Fruit fly (Drosophila melanogaster) whole organism, embryonic: ENCODE results near the gene RtcB.

Source experiments
- ATbp ChIP-seq: fragments of 200-800 bp; sonication (Bioruptor generic); optimal IDR thresholded peaks from 2 replicates; lab custom pipeline; 2017; ENCODE audit warnings: missing biosample characterization, mild to moderate bottlenecking, missing genetic modification characterization, missing genetic modification reagents
- Adf1 ChIP-seq: fragments of 200-800 bp; sonication (Bioruptor generic); IDR thresholded peaks from 2 replicates; pipeline ENCODE4 v1.3.6; 2022; ENCODE audit warnings: missing biosample characterization, missing genetic modification characterization
- Bteb2 ChIP-seq: fragments of 200-800 bp; sonication (Bioruptor generic); optimal IDR thresholded peaks from 2 replicates; lab custom pipeline; 2016; ENCODE audit warnings: missing biosample characterization, missing genetic modification characterization
- CG11247 ChIP-seq: fragments of 200-800 bp; sonication (Bioruptor generic); IDR thresholded peaks from 2 replicates; pipeline ENCODE4 v1.3.6; 2022; ENCODE audit warnings: missing biosample characterization, missing genetic modification characterization
- CG12219 ChIP-seq: fragments of 200-800 bp; sonication (Bioruptor generic); optimal IDR thresholded peaks from 3 replicates; lab custom pipeline; 2018; ENCODE audit warnings: missing biosample characterization, mild to moderate bottlenecking, missing genetic modification characterization
- CG12236 ChIP-seq: fragments of 200-800 bp; sonication (Bioruptor generic); optimal IDR thresholded peaks from 2 replicates; lab custom pipeline; 2016; ENCODE audit warnings: missing biosample characterization, missing genetic modification characterization
- CG13287 ChIP-seq: fragments of 200-800 bp; sonication (Bioruptor generic); IDR thresholded peaks from 2 replicates; pipeline ENCODE4 v1.3.6; 2022; ENCODE audit warnings: missing biosample characterization, missing genetic modification characterization; ENCODE audit not compliant: partially characterized antibody
- CG14441 ChIP-seq: fragments of 200-800 bp; sonication (Bioruptor generic); IDR thresholded peaks from 2 replicates; pipeline ENCODE4 v1.3.6; 2022; ENCODE audit warnings: missing biosample characterization, missing genetic modification characterization
- CG14667 ChIP-seq: fragments of 200-800 bp; sonication (Bioruptor generic); IDR thresholded peaks from 2 replicates; pipeline ENCODE4 v1.3.6; 2022; ENCODE audit warnings: missing biosample characterization, missing genetic modification characterization
- CG15011 ChIP-seq: fragments of 200-800 bp; sonication (Bioruptor generic); optimal IDR thresholded peaks from 3 replicates; lab custom pipeline; 2018; ENCODE audit warnings: missing biosample characterization, mild to moderate bottlenecking, missing genetic modification characterization
- CG1647 ChIP-seq: fragments of 200-800 bp; sonication (Bioruptor generic); optimal IDR thresholded peaks from 3 replicates; lab custom pipeline; 2016; ENCODE audit warnings: missing biosample characterization, missing genetic modification characterization
- CG16779 ChIP-seq: fragments of 200-800 bp; sonication (Bioruptor generic); IDR thresholded peaks from 2 replicates; pipeline ENCODE4 v1.3.6; 2022; ENCODE audit warnings: missing biosample characterization, missing genetic modification characterization
- CG17829 ChIP-seq: fragments of 200-800 bp; optimal IDR thresholded peaks from 2 replicates; lab custom pipeline; 2019; ENCODE audit warnings: missing biosample characterization, mild to moderate bottlenecking, missing genetic modification characterization, moderate library complexity
- CG18011 ChIP-seq: fragments of 200-800 bp; sonication (Bioruptor generic); optimal IDR thresholded peaks from 2 replicates; lab custom pipeline; 2017; ENCODE audit warnings: missing biosample characterization, missing genetic modification characterization, mild to moderate bottlenecking, moderate library complexity, missing genotype
- CG2120 ChIP-seq: fragments of 200-800 bp; sonication (Bioruptor generic); optimal IDR thresholded peaks from 3 replicates; lab custom pipeline; 2016; ENCODE audit warnings: missing biosample characterization, missing genetic modification characterization
- CG2889 ChIP-seq: fragments of 200-800 bp; sonication (Bioruptor generic); IDR thresholded peaks from 3 replicates; pipeline ENCODE4 v1.3.6; 2022; ENCODE audit warnings: missing biosample characterization, missing genetic modification characterization
- CG3163 ChIP-seq: fragments of 200-800 bp; sonication (Bioruptor generic); optimal IDR thresholded peaks from 3 replicates; lab custom pipeline; 2016; ENCODE audit warnings: missing biosample characterization, missing genetic modification characterization
- CG3726 ChIP-seq: fragments of 200-800 bp; sonication (Bioruptor generic); IDR thresholded peaks from 3 replicates; pipeline ENCODE4, ENCODE4 v1.3.6; 2022; ENCODE audit warnings: missing biosample characterization, missing genetic modification characterization
- CG5953 ChIP-seq: fragments of 200-800 bp; sonication (Bioruptor generic); IDR thresholded peaks from 2 replicates; pipeline ENCODE4 v1.3.6; 2022; ENCODE audit warnings: missing biosample characterization, missing genetic modification characterization
- CG7839 ChIP-seq: fragments of 200-800 bp; sonication (Bioruptor generic); optimal IDR thresholded peaks from 3 replicates; lab custom pipeline; 2018; ENCODE audit warnings: missing biosample characterization, mild to moderate bottlenecking, missing genetic modification characterization, moderate library complexity
- CG8290 ChIP-seq, 3 experiments: fragments of 200-800 bp; sonication (Bioruptor generic); optimal IDR thresholded peaks; 2 replicates each; lab custom pipeline; 2016 to 2019; ENCODE audit warnings: missing biosample characterization in 3 of 3, missing genetic modification characterization in 3 of 3, mild to moderate bottlenecking in 2 of 3, moderate library complexity in 1 of 3
- CG8924 ChIP-seq: fragments of 200-800 bp; optimal IDR thresholded peaks from 3 replicates; lab custom pipeline; 2019; ENCODE audit warnings: missing biosample characterization, mild to moderate bottlenecking, missing genetic modification characterization, moderate library complexity
- D19B ChIP-seq: fragments of 200-800 bp; sonication (Bioruptor generic); optimal IDR thresholded peaks from 2 replicates; lab custom pipeline; 2017; ENCODE audit warnings: missing biosample characterization, mild to moderate bottlenecking, missing genetic modification characterization
- Hey ChIP-seq: fragments of 200-800 bp; sonication (Bioruptor generic); optimal IDR thresholded peaks from 3 replicates; lab custom pipeline; 2018; ENCODE audit warnings: missing biosample characterization, mild to moderate bottlenecking, missing genetic modification characterization
- Meics ChIP-seq: fragments of 200-800 bp; sonication (Bioruptor generic); optimal IDR thresholded peaks from 2 replicates; lab custom pipeline; 2017; ENCODE audit warnings: missing biosample characterization, mild to moderate bottlenecking, missing genetic modification characterization
- Rx ChIP-seq: fragments of 200-800 bp; sonication (Bioruptor generic); IDR thresholded peaks from 2 replicates; pipeline ENCODE4 v1.3.6; 2022; ENCODE audit warnings: missing biosample characterization, missing genetic modification characterization
- Sry-β ChIP-seq: fragments of 200-800 bp; sonication (Bioruptor generic); optimal IDR thresholded peaks from 2 replicates; lab custom pipeline; 2018; ENCODE audit warnings: missing biosample characterization, mild to moderate bottlenecking, missing genetic modification characterization, moderate library complexity
- Ssrp ChIP-seq: fragments of 200-800 bp; sonication (Bioruptor generic); optimal IDR thresholded peaks from 2 replicates; lab custom pipeline; 2018; ENCODE audit warnings: missing biosample characterization, mild to moderate bottlenecking, missing genetic modification characterization, moderate library complexity
- Stat92E ChIP-seq, 3 experiments: fragments of >200 bp in 2 of 3; fragments of 200-800 bp in 1 of 3; sonication (Bioruptor generic) in 1 of 3; optimal IDR thresholded peaks; 2 replicates each; lab custom pipeline; 2017 to 2019; ENCODE audit warnings: missing biosample characterization in 3 of 3, missing genetic modification characterization in 3 of 3, mild to moderate bottlenecking in 1 of 3, moderate library complexity in 1 of 3
- Trl ChIP-seq, 3 experiments: fragments of >200 bp in 2 of 3; fragments of 200-800 bp in 1 of 3; sonication (Bioruptor generic) in 1 of 3; optimal IDR thresholded peaks; 2 replicates in 1 of 3; 3 replicates in 2 of 3; lab custom pipeline; 2016 to 2017; ENCODE audit warnings: missing biosample characterization in 1 of 3, missing genetic modification characterization in 1 of 3
- az2 ChIP-seq: fragments of 200-800 bp; sonication (Bioruptor generic); optimal IDR thresholded peaks from 3 replicates; lab custom pipeline; 2016; ENCODE audit warnings: missing biosample characterization, missing genetic modification characterization
- btn ChIP-seq: fragments of 200-800 bp; sonication (Bioruptor generic); optimal IDR thresholded peaks from 2 replicates; lab custom pipeline; 2016; ENCODE audit warnings: missing biosample characterization, missing genetic modification characterization
- chif ChIP-seq, 2 experiments: fragments of 200-800 bp; sonication (Bioruptor generic); optimal IDR thresholded peaks; 3 replicates each; lab custom pipeline; 2016; ENCODE audit warnings: missing biosample characterization in 2 of 2, missing genetic modification characterization in 2 of 2
- croc ChIP-seq: fragments of 200-800 bp; sonication (Bioruptor generic); conservative IDR thresholded peaks from 3 replicates; pipeline ENCODE4 v1.3.6; 2022; ENCODE audit warnings: missing biosample characterization, missing genetic modification characterization
- dati ChIP-seq: fragments of 200-800 bp; sonication (Bioruptor generic); IDR thresholded peaks from 2 replicates; pipeline ENCODE4 v1.3.6; 2022; ENCODE audit warnings: missing biosample characterization, missing genetic modification characterization
- dimm ChIP-seq: fragments of 200-800 bp; sonication (Bioruptor generic); IDR thresholded peaks from 2 replicates; pipeline ENCODE4 v1.3.6; 2022; ENCODE audit warnings: missing biosample characterization, missing genetic modification characterization
- fd102C ChIP-seq: fragments of 200-800 bp; sonication (Bioruptor generic); optimal IDR thresholded peaks from 2 replicates; lab custom pipeline; 2018; ENCODE audit warnings: missing biosample characterization, mild to moderate bottlenecking, missing genetic modification characterization, moderate library complexity
- hb ChIP-seq: fragments of 200-800 bp; sonication (Bioruptor generic); IDR thresholded peaks from 3 replicates; pipeline ENCODE4 v1.3.6; 2022; ENCODE audit warnings: missing biosample characterization, missing genetic modification characterization; ENCODE audit not compliant: partially characterized antibody
- nmo ChIP-seq: fragments of 200-800 bp; sonication (Bioruptor generic); optimal IDR thresholded peaks from 2 replicates; lab custom pipeline; 2018; ENCODE audit warnings: missing biosample characterization, mild to moderate bottlenecking, missing genetic modification characterization, moderate library complexity
- org-1 ChIP-seq: fragments of 200-800 bp; sonication (Bioruptor generic); optimal IDR thresholded peaks from 2 replicates; lab custom pipeline; 2017; ENCODE audit warnings: missing biosample characterization, missing genetic modification characterization
- pb ChIP-seq: fragments of 200-800 bp; sonication (Bioruptor generic); optimal IDR thresholded peaks from 3 replicates; lab custom pipeline; 2016; ENCODE audit warnings: missing biosample characterization, missing genetic modification characterization
- slbo ChIP-seq: fragments of 200-800 bp; sonication (Bioruptor generic); IDR thresholded peaks from 2 replicates; pipeline ENCODE4 v1.3.6; 2022; ENCODE audit warnings: missing biosample characterization, missing genetic modification characterization
- slou ChIP-seq: fragments of 200-800 bp; sonication (Bioruptor generic); optimal IDR thresholded peaks from 3 replicates; lab custom pipeline; 2016; ENCODE audit warnings: missing biosample characterization, missing genetic modification characterization
- trh ChIP-seq: fragments of 200-800 bp; sonication (Bioruptor generic); optimal IDR thresholded peaks from 2 replicates; lab custom pipeline; 2016; ENCODE audit warnings: missing biosample characterization, missing genetic modification characterization
- unc-4 ChIP-seq: fragments of 200-800 bp; sonication (Bioruptor generic); IDR thresholded peaks from 2 replicates; pipeline ENCODE4 v1.3.6; 2022; ENCODE audit warnings: missing biosample characterization, missing genetic modification characterization; ENCODE audit not compliant: partially characterized antibody
- wor ChIP-seq: fragments of 200-800 bp; sonication (Bioruptor generic); IDR thresholded peaks from 2 replicates; pipeline ENCODE4 v1.3.6; 2022; ENCODE audit warnings: missing biosample characterization, missing genetic modification characterization
- zen2 ChIP-seq: fragments of 200-800 bp; sonication (Bioruptor generic); IDR thresholded peaks from 3 replicates; pipeline ENCODE4 v1.3.6; 2022; ENCODE audit warnings: missing biosample characterization, missing genetic modification characterization; ENCODE audit not compliant: partially characterized antibody

RtcB gene

dm6 chr2L:19416602-19417497 lies 13.6 kb upstream of the RtcB start, which contains the start of gene Lectin-galC1 (continued):
- TF ChIP-seq CG17829, result peak; percentile 88
- TF ChIP-seq CG12236, result peak; percentile 86
- TF ChIP-seq chif (GFP tag; optimal IDR thresholded peaks at IDR 0.05; lab: Kevin White, UChicago), result peak; percentile 90 to 94
- TF ChIP-seq Trl (optimal IDR thresholded peaks at IDR 0.05; lab: Kevin White, UChicago), result no peak
- TF ChIP-seq Trl (GFP tag; optimal IDR thresholded peaks at IDR 0.05; lab: Kevin White, UChicago), result peak; percentile 90
- peak; percentile 87 for TF ChIP-seq Ssrp (tag; lab: Kevin White, UChicago)
- TF ChIP-seq fd102C (GFP tag; lab: Kevin White, UChicago), result peak; percentile 72
- TF ChIP-seq CG14667 (GFP tag; lab: Robert Waterston, UW), result peak; percentile 76; the same call in 1 of the 2 replicates
- TF ChIP-seq croc, result peak; percentile 78
- TF ChIP-seq CG8290 (GFP tag; optimal IDR thresholded peaks at IDR 0.05; lab: Kevin White, UChicago), result peak; percentile 64
- TF ChIP-seq CG8290 (tag; optimal IDR thresholded peaks at IDR 0.05; lab: Kevin White, UChicago), result peak in 1 of 2 experiments; percentile 61
- TF ChIP-seq btn (GFP tag; lab: Kevin White, UChicago), result peak; percentile 78
- peak; percentile 76 for TF ChIP-seq Meics (GFP tag; lab: Kevin White, UChicago)
- peak; percentile 87 for TF ChIP-seq slbo
- TF ChIP-seq CG18011 (GFP tag; lab: Kevin White, UChicago), result peak; percentile 45
- peak; percentile 82 for TF ChIP-seq Bteb2 (GFP tag; lab: Kevin White, UChicago)
- TF ChIP-seq CG1647 (GFP tag; lab: Kevin White, UChicago), result peak; percentile 87
- 0 out of 2 replicates have a peak, but pooled peaks have one; percentile 39 for TF ChIP-seq Adf1 (GFP tag; lab: Robert Waterston, UW)
- no peak for TF ChIP-seq CG13287 (GFP tag; lab: Robert Waterston, UW)
- peak; percentile 74 for TF ChIP-seq trh (GFP tag; lab: Kevin White, UChicago)
- peak; percentile 91 for TF ChIP-seq az2 (GFP tag; lab: Kevin White, UChicago)
- TF ChIP-seq CG3163 (GFP tag; lab: Kevin White, UChicago), result peak; percentile 74
- TF ChIP-seq slou (GFP tag; lab: Kevin White, UChicago), result peak; percentile 69
- TF ChIP-seq zen2, result no peak
- TF ChIP-seq D19B (GFP tag; lab: Kevin White, UChicago), result no peak
- TF ChIP-seq Stat92E (GFP tag; optimal IDR thresholded peaks at IDR 0.05; lab: Kevin White, UChicago), result peak in 1 of 3 experiments; percentile 25
- peak; percentile 85 for TF ChIP-seq CG12219 (GFP tag; lab: Kevin White, UChicago)
- peak; percentile 89 for TF ChIP-seq ATbp (GFP tag; lab: Kevin White, UChicago)
- TF ChIP-seq CG16779, result no peak
- TF ChIP-seq CG2889 (GFP tag; lab: Robert Waterston, UW), result peak; percentile 70; the same call in 2 of the 3 replicates
- TF ChIP-seq org-1, result peak; percentile 87
- TF ChIP-seq CG8924 (tag; lab: Kevin White, UChicago), result peak; percentile 92
- no peak for TF ChIP-seq dimm
- TF ChIP-seq CG15011 (GFP tag; lab: Kevin White, UChicago), result peak; percentile 68
- TF ChIP-seq Hey (tag; lab: Kevin White, UChicago), result peak; percentile 28
- TF ChIP-seq wor (GFP tag; lab: Robert Waterston, UW), result peak; percentile 77
- TF ChIP-seq CG5953 (GFP tag; lab: Robert Waterston, UW), result peak; percentile 76
- TF ChIP-seq CG7839, result peak; percentile 89
- TF ChIP-seq CG11247 (GFP tag; lab: Robert Waterston, UW), result peak; percentile 70; the same call in 1 of the 2 replicates
- no peak for TF ChIP-seq Sry-β (GFP tag; lab: Kevin White, UChicago)
- TF ChIP-seq nmo (GFP tag; lab: Kevin White, UChicago), result peak; percentile 89
- TF ChIP-seq dati (GFP tag; lab: Robert Waterston, UW), result peak; percentile 47
- TF ChIP-seq CG3726 (GFP tag; lab: Robert Waterston, UW), result 0 out of 3 replicates have a peak, but pooled peaks have one; percentile 81
- TF ChIP-seq CG14441 (GFP tag; lab: Robert Waterston, UW), result peak; percentile 83
- no peak for TF ChIP-seq unc-4 (GFP tag; lab: Robert Waterston, UW)
- TF ChIP-seq Rx, result peak; percentile 75
- no peak for TF ChIP-seq hb (GFP tag; lab: Robert Waterston, UW)
- peak; percentile 70 for TF ChIP-seq pb (GFP tag; lab: Kevin White, UChicago)
- TF ChIP-seq CG2120 (GFP tag; lab: Kevin White, UChicago), result peak; percentile 58
